Fruit fly (Drosophila melanogaster) whole organism, adult: ENCODE data around the gene CG13022.
A peak's percentile ranks its signal among the peaks of the same experiment; 100 is the strongest.

Experiments used
- CG11617 ChIP-seq: fragments of 200-800 bp; sonication (Bioruptor generic); optimal IDR thresholded peaks from 2 replicates; lab custom pipeline; 2017; ENCODE audit warnings: mild to moderate bottlenecking, missing biosample characterization, missing genetic modification reagents, missing genetic modification characterization
- CG12768 ChIP-seq: fragments of 200-800 bp; sonication (Bioruptor generic); optimal IDR thresholded peaks from 2 replicates; lab custom pipeline; 2017; ENCODE audit warnings: missing biosample characterization, missing genetic modification characterization, mild to moderate bottlenecking, moderate library complexity, missing genetic modification reagents
- CG14711 ChIP-seq: fragments of 200-800 bp; sonication (Bioruptor generic); optimal IDR thresholded peaks from 2 replicates; lab custom pipeline; 2018; ENCODE audit warnings: missing biosample characterization, mild to moderate bottlenecking, missing genetic modification characterization, moderate library complexity
- CG1620 ChIP-seq: fragments of 200-800 bp; sonication (Bioruptor generic); optimal IDR thresholded peaks from 2 replicates; lab custom pipeline; 2016; ENCODE audit warnings: missing biosample characterization, missing genetic modification characterization
- CG33017 ChIP-seq: fragments of 200-800 bp; sonication (Bioruptor generic); optimal IDR thresholded peaks from 2 replicates; lab custom pipeline; 2018; ENCODE audit warnings: missing biosample characterization, mild to moderate bottlenecking, missing genetic modification characterization, moderate library complexity
- CG5204 ChIP-seq: fragments of 200-800 bp; sonication (Bioruptor generic); optimal IDR thresholded peaks from 2 replicates; lab custom pipeline; 2016; ENCODE audit warnings: missing biosample characterization, missing genetic modification characterization
- CG7045 ChIP-seq: fragments of 200-800 bp; sonication (Bioruptor generic); optimal IDR thresholded peaks from 2 replicates; lab custom pipeline; 2017; ENCODE audit warnings: missing biosample characterization, mild to moderate bottlenecking, missing genetic modification characterization
- CG7101 ChIP-seq: fragments of 200-800 bp; sonication (Bioruptor generic); optimal IDR thresholded peaks from 2 replicates; lab custom pipeline; 2018; ENCODE audit warnings: missing biosample characterization, mild to moderate bottlenecking, missing genetic modification characterization, moderate library complexity
- Clk ChIP-seq: fragments of 200-800 bp; sonication (Bioruptor generic); optimal IDR thresholded peaks from 2 replicates; lab custom pipeline; 2017; ENCODE audit warnings: missing biosample characterization, missing genetic modification characterization
- Crg-1 ChIP-seq: fragments of 200-800 bp; sonication (Bioruptor generic); optimal IDR thresholded peaks from 2 replicates; lab custom pipeline; 2016; ENCODE audit warnings: missing biosample characterization, missing genetic modification characterization
- Hr96 ChIP-seq: fragments of 200-800 bp; sonication (Bioruptor generic); optimal IDR thresholded peaks from 2 replicates; lab custom pipeline; 2016; ENCODE audit warnings: missing biosample characterization, missing genetic modification characterization
- Mnt ChIP-seq: fragments of 200-800 bp; sonication (Bioruptor generic); optimal IDR thresholded peaks from 2 replicates; lab custom pipeline; 2016; ENCODE audit warnings: missing biosample characterization, mild to moderate bottlenecking, missing genetic modification characterization
- bab1 ChIP-seq: fragments of 200-800 bp; sonication (Bioruptor generic); optimal IDR thresholded peaks from 3 replicates; lab custom pipeline; 2019; ENCODE audit warnings: missing biosample characterization, mild to moderate bottlenecking, missing genetic modification characterization, moderate library complexity
- cic ChIP-seq: fragments of 200-800 bp; sonication (Bioruptor generic); optimal IDR thresholded peaks from 2 replicates; lab custom pipeline; 2017; ENCODE audit warnings: missing biosample characterization, mild to moderate bottlenecking, missing genetic modification characterization, moderate library complexity
- cnc ChIP-seq, 2 experiments: fragments of >200 bp; optimal IDR thresholded peaks; 2 replicates each; lab custom pipeline; 2017
- kay ChIP-seq: fragments of 200-800 bp; sonication (Bioruptor generic); peaks from one replicate; lab custom pipeline; 2016; ENCODE audit warnings: missing biosample characterization, missing genetic modification characterization, borderline replicate concordance
- ovo ChIP-seq: fragments of 200-800 bp; sonication (Bioruptor generic); optimal IDR thresholded peaks from 2 replicates; lab custom pipeline; 2016; ENCODE audit warnings: missing biosample characterization, missing genetic modification characterization
- pad ChIP-seq: fragments of 200-800 bp; sonication (Bioruptor generic); optimal IDR thresholded peaks from 3 replicates; lab custom pipeline; 2017; ENCODE audit warnings: missing biosample characterization, missing genetic modification characterization, mild to moderate bottlenecking, moderate library complexity, missing genetic modification reagents
- tj ChIP-seq: fragments of 200-800 bp; sonication (Bioruptor generic); optimal IDR thresholded peaks from 3 replicates; lab custom pipeline; 2017; ENCODE audit warnings: missing biosample characterization, mild to moderate bottlenecking, missing genetic modification characterization, moderate library complexity
- toe ChIP-seq: fragments of 200-800 bp; sonication (Bioruptor generic); optimal IDR thresholded peaks from 2 replicates; lab custom pipeline; 2016; ENCODE audit warnings: missing biosample characterization, missing genetic modification characterization

CG13022 gene

dm6 chr3L:16935284-16935683 lies 3.5 kb downstream of the CG13022 start, which contains the start of gene CG11905:
Gene CG11905, minus strand, starts transcription at chr3L:16935536.
- TF ChIP-seq toe (GFP tag; lab: Kevin White, UChicago): no peak
- TF ChIP-seq Hr96 (GFP tag; lab: Kevin White, UChicago): no peak
- TF ChIP-seq Crg-1 (GFP tag; lab: Kevin White, UChicago): no peak
- TF ChIP-seq bab1 (GFP tag; lab: Kevin White, UChicago): no peak
- no peak for TF ChIP-seq tj (GFP tag; lab: Kevin White, UChicago)
- TF ChIP-seq Mnt (GFP tag; lab: Kevin White, UChicago): no peak
- TF ChIP-seq CG12768: no peak
- TF ChIP-seq CG5204 (GFP tag; lab: Kevin White, UChicago): no peak
- no peak for TF ChIP-seq cic (GFP tag; lab: Kevin White, UChicago)
- no peak for TF ChIP-seq pad (GFP tag; lab: Kevin White, UChicago)
- no peak for TF ChIP-seq CG7045 (GFP tag; lab: Kevin White, UChicago)
- no peak for TF ChIP-seq kay

dm6 chr3L:16930522-16930921 lies 8.2 kb downstream of the CG13022 start:
- TF ChIP-seq CG5204 (GFP tag; lab: Kevin White, UChicago): no peak
- TF ChIP-seq pad (GFP tag; lab: Kevin White, UChicago): no peak
- no peak for TF ChIP-seq tj (GFP tag; lab: Kevin White, UChicago)
- TF ChIP-seq ovo (GFP tag; lab: Kevin White, UChicago): no peak
- no peak for TF ChIP-seq CG33017

- TF ChIP-seq ovo (GFP tag; lab: Kevin White, UChicago): no peak
- TF ChIP-seq kay: no peak
- no peak for TF ChIP-seq Crg-1 (GFP tag; lab: Kevin White, UChicago)
- no peak for TF ChIP-seq CG7045 (GFP tag; lab: Kevin White, UChicago)
- TF ChIP-seq CG11617 (GFP tag; lab: Kevin White, UChicago): no peak
- no peak for TF ChIP-seq toe (GFP tag; lab: Kevin White, UChicago)
- no peak for TF ChIP-seq CG7101 (tag; lab: Kevin White, UChicago)
- no peak for TF ChIP-seq Clk (GFP tag; lab: Kevin White, UChicago)
- no peak for TF ChIP-seq tj (GFP tag; lab: Kevin White, UChicago)
- no peak for TF ChIP-seq pad (GFP tag; lab: Kevin White, UChicago)
- no peak for TF ChIP-seq CG5204 (GFP tag; lab: Kevin White, UChicago)
- TF ChIP-seq CG33017: no peak
- TF ChIP-seq CG14711 (tag; lab: Kevin White, UChicago): no peak
- TF ChIP-seq Hr96 (GFP tag; lab: Kevin White, UChicago): no peak
- TF ChIP-seq cic (GFP tag; lab: Kevin White, UChicago): no peak
Measured at dm6 chr3L:16927375-16927774, 11.4 kb downstream of the CG13022 start, which contains the start of gene CG13023. Gene CG13023, minus strand, starts transcription at chr3L:16927434.

dm6 chr3L:16922952-16923351 lies 15.8 kb downstream of the CG13022 start, which contains the start of gene CG13028:
Gene CG13028, plus strand, starts transcription at chr3L:16923252.
- TF ChIP-seq bab1 (GFP tag; lab: Kevin White, UChicago) (no peak), CG7045 (GFP tag; lab: Kevin White, UChicago) (no peak), tj (GFP tag; lab: Kevin White, UChicago) (no peak), pad (GFP tag; lab: Kevin White, UChicago) (no peak), CG14711 (tag; lab: Kevin White, UChicago) (no peak), cnc (optimal IDR thresholded peaks at IDR 0.05; lab: Kevin White, UChicago) (no peak), kay (no peak), Mnt (GFP tag; lab: Kevin White, UChicago) (no peak), CG12768 (no peak)

dm6 chr3L:16917409-16918173 lies 21.2 kb downstream of the CG13022 start:
- TF ChIP-seq toe (GFP tag; lab: Kevin White, UChicago): no peak
- no peak for TF ChIP-seq CG11617 (GFP tag; lab: Kevin White, UChicago)
- peak; percentile 13 for TF ChIP-seq CG14711 (tag; lab: Kevin White, UChicago)
- TF ChIP-seq tj (GFP tag; lab: Kevin White, UChicago): peak; percentile 97
- TF ChIP-seq pad (GFP tag; lab: Kevin White, UChicago): peak; percentile 10
- no peak for TF ChIP-seq CG1620
- TF ChIP-seq kay: no peak
- no peak for TF ChIP-seq Crg-1 (GFP tag; lab: Kevin White, UChicago)
- peak; percentile 26 for TF ChIP-seq bab1 (GFP tag; lab: Kevin White, UChicago)
- TF ChIP-seq CG7101 (tag; lab: Kevin White, UChicago): peak; percentile 6
- no peak for TF ChIP-seq Hr96 (GFP tag; lab: Kevin White, UChicago)
- no peak for TF ChIP-seq cnc (optimal IDR thresholded peaks at IDR 0.05; lab: Kevin White, UChicago)
- TF ChIP-seq cic (GFP tag; lab: Kevin White, UChicago): no peak
- TF ChIP-seq CG12768: no peak

- TF ChIP-seq kay (no peak), tj (GFP tag; lab: Kevin White, UChicago) (peak; percentile 53)
Measured at dm6 chr3L:16915766-16916476, 22.8 kb downstream of the CG13022 start.
